Fruit fly (Drosophila melanogaster): ENCODE data around the gene CG7910.

CG7910 gene

dm6 chr3R:8106909-8107841, 20.1 kb downstream of the CG7910 start:
- peak; percentile 54; the same call in 2 of the 3 replicates for TF ChIP-seq CG4496 (GFP tag; IDR thresholded peaks at IDR 0.05)
- TF ChIP-seq CG9948 (tag; optimal IDR thresholded peaks at IDR 0.05), result no peak
- TF ChIP-seq Pif1A (GFP tag; optimal IDR thresholded peaks at IDR 0.05), result peak; percentile 24
- TF ChIP-seq Ets98B (GFP tag; IDR thresholded peaks at IDR 0.05), result peak; percentile 59; the same call in 1 of the 2 replicates
- TF ChIP-seq CG14655 (GFP tag; optimal IDR thresholded peaks at IDR 0.05), result peak; percentile 38
- TF ChIP-seq CG32121 (GFP tag; IDR thresholded peaks at IDR 0.05), result no peak
- peak; percentile 14 for TF ChIP-seq EcR (GFP tag; optimal IDR thresholded peaks at IDR 0.05)
- TF ChIP-seq CG12605 (GFP tag; IDR thresholded peaks at IDR 0.05), result no peak; the same call in none of the 2 replicates
- no peak for TF ChIP-seq Pif1B (GFP tag; optimal IDR thresholded peaks at IDR 0.05)
- TF ChIP-seq CG13204 (GFP tag; optimal IDR thresholded peaks at IDR 0.05), result peak; percentile 40
- no peak for TF ChIP-seq Snoo (tag; optimal IDR thresholded peaks at IDR 0.05)
- peak; percentile 65 for TF ChIP-seq CG8159 (tag; optimal IDR thresholded peaks at IDR 0.05)
- TF ChIP-seq rn (GFP tag; IDR thresholded peaks at IDR 0.05), result 0 out of 2 replicates have a peak, but pooled peaks have one; percentile 29
- no peak for TF ChIP-seq gl (tag; optimal IDR thresholded peaks at IDR 0.05)
- TF ChIP-seq CG10348 (GFP tag; IDR thresholded peaks at IDR 0.05), result no peak
- peak; percentile 35 for TF ChIP-seq CG8301 (tag; optimal IDR thresholded peaks at IDR 0.05)
- no peak for TF ChIP-seq D1 (tag; optimal IDR thresholded peaks at IDR 0.05)
- no peak for TF ChIP-seq fd96Ca (GFP tag; IDR thresholded peaks at IDR 0.05)
- TF ChIP-seq CG34367 (tag; optimal IDR thresholded peaks at IDR 0.05), result peak; percentile 17
- TF ChIP-seq CG17806 (tag; optimal IDR thresholded peaks at IDR 0.05), result no peak
- TF ChIP-seq CG15710 (tag; optimal IDR thresholded peaks at IDR 0.05), result peak; percentile 58

dm6 chr3R:8108770-8109169, 21.7 kb downstream of the CG7910 start:
- TF ChIP-seq fd96Ca (GFP tag; IDR thresholded peaks at IDR 0.05), result no peak
- peak; percentile 1 for TF ChIP-seq EcR (GFP tag; optimal IDR thresholded peaks at IDR 0.05)
- TF ChIP-seq CG12605 (GFP tag; IDR thresholded peaks at IDR 0.05), result no peak

- TF ChIP-seq EcR (GFP tag; optimal IDR thresholded peaks at IDR 0.05), result no peak
- TF ChIP-seq CG14655 (GFP tag; optimal IDR thresholded peaks at IDR 0.05), result no peak
- no peak for TF ChIP-seq CG9948 (tag; optimal IDR thresholded peaks at IDR 0.05)
- TF ChIP-seq CG4496 (GFP tag; IDR thresholded peaks at IDR 0.05), result no peak
- no peak for TF ChIP-seq CG8301 (tag; optimal IDR thresholded peaks at IDR 0.05)
- no peak for TF ChIP-seq CG15710 (tag; optimal IDR thresholded peaks at IDR 0.05)
- no peak for TF ChIP-seq Pif1B (GFP tag; optimal IDR thresholded peaks at IDR 0.05)
- no peak for TF ChIP-seq Ets98B (GFP tag; IDR thresholded peaks at IDR 0.05)
- TF ChIP-seq CG8159 (tag; optimal IDR thresholded peaks at IDR 0.05), result no peak
- no peak for TF ChIP-seq rn (GFP tag; IDR thresholded peaks at IDR 0.05)
- no peak for TF ChIP-seq CG12605 (GFP tag; IDR thresholded peaks at IDR 0.05)
- TF ChIP-seq Snoo (tag; optimal IDR thresholded peaks at IDR 0.05), result no peak
- no peak for TF ChIP-seq CG10348 (GFP tag; IDR thresholded peaks at IDR 0.05)
- no peak for TF ChIP-seq CG13204 (GFP tag; optimal IDR thresholded peaks at IDR 0.05)
- TF ChIP-seq CG34367 (tag; optimal IDR thresholded peaks at IDR 0.05), result no peak
Observed at dm6 chr3R:8109782-8110181, 22.7 kb downstream of the CG7910 start.

- TF ChIP-seq gl (tag; optimal IDR thresholded peaks at IDR 0.05), result no peak
- TF ChIP-seq Ets98B (GFP tag; IDR thresholded peaks at IDR 0.05), result peak; percentile 80
- TF ChIP-seq D1 (tag; optimal IDR thresholded peaks at IDR 0.05), result no peak
- peak; percentile 28 for TF ChIP-seq CG17806 (tag; optimal IDR thresholded peaks at IDR 0.05)
- TF ChIP-seq CG4496 (GFP tag; IDR thresholded peaks at IDR 0.05), result peak; percentile 85
- peak; percentile 36 for TF ChIP-seq Pif1B (GFP tag; optimal IDR thresholded peaks at IDR 0.05)
- peak; percentile 24 for TF ChIP-seq EcR (GFP tag; optimal IDR thresholded peaks at IDR 0.05)
- peak; percentile 65 for TF ChIP-seq rn (GFP tag; IDR thresholded peaks at IDR 0.05)
- no peak for TF ChIP-seq Snoo (tag; optimal IDR thresholded peaks at IDR 0.05)
- no peak for TF ChIP-seq CG13204 (GFP tag; optimal IDR thresholded peaks at IDR 0.05)
- peak; percentile 68 for TF ChIP-seq CG8301 (tag; optimal IDR thresholded peaks at IDR 0.05)
- TF ChIP-seq CG15710 (tag; optimal IDR thresholded peaks at IDR 0.05), result no peak
- 0 out of 2 replicates have a peak, but pooled peaks have one; percentile 4 for TF ChIP-seq CG10348 (GFP tag; IDR thresholded peaks at IDR 0.05)
- TF ChIP-seq Pif1A (GFP tag; optimal IDR thresholded peaks at IDR 0.05), result peak; percentile 53
- TF ChIP-seq fd96Ca (GFP tag; IDR thresholded peaks at IDR 0.05), result peak; percentile 86
- peak; percentile 82 for TF ChIP-seq CG32121 (GFP tag; IDR thresholded peaks at IDR 0.05)
- TF ChIP-seq CG34367 (tag; optimal IDR thresholded peaks at IDR 0.05), result peak; percentile 6
- TF ChIP-seq CG12605 (GFP tag; IDR thresholded peaks at IDR 0.05), result no peak
- peak; percentile 22 for TF ChIP-seq CG9948 (tag; optimal IDR thresholded peaks at IDR 0.05)
- peak; percentile 79 for TF ChIP-seq CG14655 (GFP tag; optimal IDR thresholded peaks at IDR 0.05)
- no peak for TF ChIP-seq CG8159 (tag; optimal IDR thresholded peaks at IDR 0.05)
Observed at dm6 chr3R:8110198-8110642, 23.2 kb downstream of the CG7910 start.

dm6 chr3R:8110951-8111350, 23.9 kb downstream of the CG7910 start:
- TF ChIP-seq CG13204 (GFP tag; optimal IDR thresholded peaks at IDR 0.05), result no peak
- no peak for TF ChIP-seq CG10348 (GFP tag; IDR thresholded peaks at IDR 0.05)
- TF ChIP-seq CG34367 (tag; optimal IDR thresholded peaks at IDR 0.05), result no peak
- no peak for TF ChIP-seq CG4496 (GFP tag; IDR thresholded peaks at IDR 0.05)
- TF ChIP-seq CG15710 (tag; optimal IDR thresholded peaks at IDR 0.05), result no peak
- no peak for TF ChIP-seq CG8301 (tag; optimal IDR thresholded peaks at IDR 0.05)
- TF ChIP-seq CG9948 (tag; optimal IDR thresholded peaks at IDR 0.05), result no peak
